Fruit fly (Drosophila melanogaster) whole organism, embryonic: ENCODE measurements around the gene tipE.

Experiments used
- Asciz ChIP-seq: fragments of 200-800 bp; sonication (Bioruptor generic); optimal IDR thresholded peaks from 2 replicates; lab custom pipeline; 2017; ENCODE audit warnings: missing biosample characterization, mild to moderate bottlenecking, missing genetic modification characterization, missing genetic modification reagents
- Atf6 ChIP-seq: fragments of 200-800 bp; sonication (Bioruptor generic); IDR thresholded peaks from 2 replicates; pipeline ENCODE4 v1.3.6; 2022; ENCODE audit warnings: missing biosample characterization, missing genetic modification characterization
- Awh ChIP-seq: fragments of 200-800 bp; sonication (Bioruptor generic); IDR thresholded peaks from 2 replicates; pipeline ENCODE4, ENCODE4 v1.3.6; 2022; ENCODE audit warnings: missing biosample characterization, missing genetic modification characterization
- BtbVII ChIP-seq: fragments of 200-800 bp; sonication (Bioruptor generic); optimal IDR thresholded peaks from 3 replicates; lab custom pipeline; 2017; ENCODE audit warnings: missing biosample characterization, mild to moderate bottlenecking, missing genetic modification characterization
- CG10543 ChIP-seq: fragments of 200-800 bp; sonication (Bioruptor generic); optimal IDR thresholded peaks from 3 replicates; lab custom pipeline; 2017; ENCODE audit warnings: missing biosample characterization, mild to moderate bottlenecking, missing genetic modification characterization, moderate library complexity
- CG13296 ChIP-seq: fragments of 200-800 bp; sonication (Bioruptor generic); optimal IDR thresholded peaks from 3 replicates; lab custom pipeline; 2018; ENCODE audit warnings: missing biosample characterization, mild to moderate bottlenecking, missing genetic modification characterization
- CG15011 ChIP-seq: fragments of 200-800 bp; sonication (Bioruptor generic); optimal IDR thresholded peaks from 3 replicates; lab custom pipeline; 2018; ENCODE audit warnings: missing biosample characterization, mild to moderate bottlenecking, missing genetic modification characterization
- CG18599 ChIP-seq: fragments of 200-800 bp; sonication (Bioruptor generic); optimal IDR thresholded peaks from 3 replicates; lab custom pipeline; 2017; ENCODE audit warnings: missing biosample characterization, missing genetic modification characterization, mild to moderate bottlenecking, moderate library complexity, missing genetic modification reagents
- CG18619 ChIP-seq: fragments of 200-800 bp; sonication (Bioruptor generic); optimal IDR thresholded peaks from 3 replicates; lab custom pipeline; 2017; ENCODE audit warnings: missing biosample characterization, mild to moderate bottlenecking, missing genetic modification characterization
- CG2199 ChIP-seq: fragments of 200-800 bp; sonication (Bioruptor generic); IDR thresholded peaks from 3 replicates; pipeline ENCODE4 v1.3.6; 2022; ENCODE audit warnings: missing biosample characterization, missing genetic modification characterization
- CG2875 ChIP-seq: fragments of 200-800 bp; sonication (Bioruptor generic); optimal IDR thresholded peaks from 2 replicates; lab custom pipeline; 2017; ENCODE audit warnings: missing biosample characterization, mild to moderate bottlenecking, missing genetic modification characterization, missing genetic modification reagents
- CG3065 ChIP-seq: fragments of 200-800 bp; sonication (Bioruptor generic); optimal IDR thresholded peaks from 2 replicates; lab custom pipeline; 2016; ENCODE audit warnings: missing biosample characterization, missing genetic modification characterization
- CG34422 ChIP-seq: fragments of 200-800 bp; sonication (Bioruptor generic); IDR thresholded peaks from 3 replicates; pipeline ENCODE4 v1.3.6; 2022; ENCODE audit warnings: missing biosample characterization, missing genetic modification characterization
- CG5180 ChIP-seq: fragments of 200-800 bp; sonication (Bioruptor generic); optimal IDR thresholded peaks from 3 replicates; lab custom pipeline; 2017; ENCODE audit warnings: missing biosample characterization, missing genetic modification characterization, mild to moderate bottlenecking, moderate library complexity, missing genetic modification reagents
- CG6654 ChIP-seq: fragments of 200-800 bp; sonication (Bioruptor generic); optimal IDR thresholded peaks from 2 replicates; lab custom pipeline; 2017; ENCODE audit warnings: missing biosample characterization, mild to moderate bottlenecking, missing genetic modification characterization
- CG6813 ChIP-seq: fragments of 200-800 bp; sonication (Bioruptor generic); optimal IDR thresholded peaks from 2 replicates; lab custom pipeline; 2017; ENCODE audit warnings: missing biosample characterization, missing genetic modification characterization, mild to moderate bottlenecking, moderate library complexity, missing genetic modification reagents
- CG7839 ChIP-seq: fragments of 200-800 bp; sonication (Bioruptor generic); optimal IDR thresholded peaks from 3 replicates; lab custom pipeline; 2018; ENCODE audit warnings: missing biosample characterization, mild to moderate bottlenecking, missing genetic modification characterization, moderate library complexity
- CG8388 ChIP-seq: fragments of 200-800 bp; sonication (Bioruptor generic); optimal IDR thresholded peaks from 2 replicates; lab custom pipeline; 2019; ENCODE audit warnings: missing biosample characterization, mild to moderate bottlenecking, missing genetic modification characterization, moderate library complexity
- CG9727 ChIP-seq: fragments of 200-800 bp; sonication (Bioruptor generic); optimal IDR thresholded peaks from 3 replicates; lab custom pipeline; 2017; ENCODE audit warnings: missing biosample characterization, mild to moderate bottlenecking, missing genetic modification characterization
- Deaf1 ChIP-seq: fragments of 200-800 bp; optimal IDR thresholded peaks from 3 replicates; lab custom pipeline; 2019; ENCODE audit warnings: missing biosample characterization, mild to moderate bottlenecking, missing genetic modification characterization, moderate library complexity
- Drgx ChIP-seq: fragments of 200-800 bp; sonication (Bioruptor generic); IDR thresholded peaks from 2 replicates; pipeline ENCODE4 v1.3.6; 2022; ENCODE audit warnings: missing biosample characterization, missing genetic modification characterization
- HLHmδ ChIP-seq: fragments of 200-800 bp; sonication (Bioruptor generic); optimal IDR thresholded peaks from 2 replicates; lab custom pipeline; 2018; ENCODE audit warnings: missing biosample characterization, mild to moderate bottlenecking, missing genetic modification characterization, moderate library complexity
- Kr ChIP-seq: fragments of 200-800 bp; sonication (Bioruptor generic); optimal IDR thresholded peaks from 2 replicates; lab custom pipeline; 2017; ENCODE audit warnings: missing biosample characterization, mild to moderate bottlenecking, missing genetic modification characterization
- Neu2 ChIP-seq: fragments of 200-800 bp; sonication (Bioruptor generic); optimal IDR thresholded peaks from 3 replicates; lab custom pipeline; 2016; ENCODE audit warnings: missing biosample characterization, missing genetic modification characterization, borderline replicate concordance
- Pdp1 ChIP-seq, 2 experiments: fragments of 200-800 bp; sonication (Bioruptor generic); optimal IDR thresholded peaks; 3 replicates each; lab custom pipeline; 2016; ENCODE audit warnings: missing biosample characterization in 2 of 2, missing genetic modification characterization in 2 of 2, mild to moderate bottlenecking in 1 of 2, moderate library complexity in 1 of 2
- Six4 ChIP-seq: fragments of 200-800 bp; sonication (Bioruptor generic); optimal IDR thresholded peaks from 2 replicates; lab custom pipeline; 2016; ENCODE audit warnings: missing biosample characterization, missing genetic modification characterization
- Stat92E ChIP-seq, 3 experiments: fragments of >200 bp in 2 of 3; fragments of 200-800 bp in 1 of 3; sonication (Bioruptor generic) in 1 of 3; optimal IDR thresholded peaks; 2 replicates each; lab custom pipeline; 2017 to 2019; ENCODE audit warnings: missing biosample characterization in 3 of 3, missing genetic modification characterization in 3 of 3, mild to moderate bottlenecking in 1 of 3, moderate library complexity in 1 of 3
- bowl ChIP-seq: fragments of 200-800 bp; sonication (Bioruptor generic); IDR thresholded peaks from 2 replicates; pipeline ENCODE4 v1.3.6; 2022; ENCODE audit warnings: missing biosample characterization, missing genetic modification characterization
- ci ChIP-seq: fragments of 200-800 bp; sonication (Bioruptor generic); IDR thresholded peaks from 3 replicates; pipeline ENCODE4 v1.3.6; 2022; ENCODE audit warnings: missing biosample characterization, missing genetic modification characterization
- crol ChIP-seq: fragments of 200-800 bp; sonication (Bioruptor generic); IDR thresholded peaks from 2 replicates; pipeline ENCODE4 v1.3.6; 2022; ENCODE audit warnings: missing biosample characterization, missing genetic modification characterization
- danr ChIP-seq: fragments of 200-800 bp; sonication (Bioruptor generic); IDR thresholded peaks from 2 replicates; pipeline ENCODE4 v1.3.6; 2022; ENCODE audit warnings: missing biosample characterization, missing genetic modification characterization
- dm ChIP-seq: fragments of 200-800 bp; sonication (Bioruptor generic); optimal IDR thresholded peaks from 3 replicates; lab custom pipeline; 2016; ENCODE audit warnings: missing biosample characterization, missing genetic modification characterization
- exex ChIP-seq: fragments of 200-800 bp; sonication (Bioruptor generic); optimal IDR thresholded peaks from 4 replicates; lab custom pipeline; 2018; ENCODE audit warnings: missing biosample characterization, mild to moderate bottlenecking, missing genetic modification characterization, moderate library complexity
- fru ChIP-seq: fragments of >200 bp; optimal IDR thresholded peaks from 2 replicates; lab custom pipeline; 2017
- ftz-f1 ChIP-seq: fragments of 200-800 bp; sonication (Bioruptor generic); optimal IDR thresholded peaks from 2 replicates; lab custom pipeline; 2016; ENCODE audit warnings: missing biosample characterization, missing genetic modification characterization
- gsb ChIP-seq: fragments of 200-800 bp; sonication (Bioruptor generic); IDR thresholded peaks from 2 replicates; pipeline ENCODE4 v1.3.6; 2022; ENCODE audit warnings: missing biosample characterization, missing genetic modification characterization
- jigr1 ChIP-seq: fragments of 200-800 bp; sonication (Bioruptor generic); IDR thresholded peaks from 3 replicates; pipeline ENCODE4 v1.3.6; 2022; ENCODE audit warnings: missing biosample characterization, missing genetic modification characterization
- nerfin-1 ChIP-seq: fragments of 200-800 bp; sonication (Bioruptor generic); optimal IDR thresholded peaks from 3 replicates; lab custom pipeline; 2019; ENCODE audit warnings: missing biosample characterization, mild to moderate bottlenecking, missing genetic modification characterization, moderate library complexity
- pita ChIP-seq: fragments of 200-800 bp; sonication (Bioruptor generic); optimal IDR thresholded peaks from 2 replicates; lab custom pipeline; 2017; ENCODE audit warnings: missing biosample characterization, mild to moderate bottlenecking, missing genetic modification characterization
- prd ChIP-seq, 3 experiments: fragments of >200 bp in 2 of 3; fragments of 200-800 bp in 1 of 3; sonication (Bioruptor generic) in 1 of 3; optimal IDR thresholded peaks in 2 of 3; IDR thresholded peaks in 1 of 3; 2 replicates in 2 of 3; 3 replicates in 1 of 3; pipeline versions ENCODE4 v1.3.6 to Lab custom; 2017 to 2022; ENCODE audit warnings: missing biosample characterization in 1 of 3, missing genetic modification characterization in 1 of 3
- sens-2 ChIP-seq: fragments of 200-800 bp; sonication (Bioruptor generic); IDR thresholded peaks from 2 replicates; pipeline ENCODE4 v1.3.6; 2022; ENCODE audit warnings: missing biosample characterization, missing genetic modification characterization
- seq ChIP-seq: fragments of 200-800 bp; sonication (Bioruptor generic); IDR thresholded peaks from 2 replicates; pipeline ENCODE4 v1.3.6; 2022; ENCODE audit warnings: missing biosample characterization, missing genetic modification characterization
- sr ChIP-seq: fragments of 200-800 bp; sonication (Bioruptor generic); IDR thresholded peaks from 3 replicates; pipeline ENCODE4 v1.3.6; 2022; ENCODE audit warnings: missing biosample characterization, missing genetic modification characterization
- toy ChIP-seq: fragments of 200-800 bp; sonication (Bioruptor generic); IDR thresholded peaks from 2 replicates; pipeline ENCODE4 v1.3.6; 2022; ENCODE audit warnings: missing biosample characterization, missing genetic modification characterization
- twi ChIP-seq: fragments of 200-800 bp; optimal IDR thresholded peaks from 2 replicates; lab custom pipeline; 2019; ENCODE audit warnings: missing biosample characterization, mild to moderate bottlenecking, missing genetic modification characterization, moderate library complexity
- vfl ChIP-seq: fragments of 200-800 bp; sonication (Bioruptor generic); optimal IDR thresholded peaks from 2 replicates; lab custom pipeline; 2016; ENCODE audit warnings: missing biosample characterization, missing genetic modification characterization
- vvl ChIP-seq: fragments of 200-800 bp; sonication (Bioruptor generic); IDR thresholded peaks from 2 replicates; pipeline ENCODE4 v1.3.6; 2022; ENCODE audit warnings: missing biosample characterization, missing genetic modification characterization

tipE gene

DNA sequence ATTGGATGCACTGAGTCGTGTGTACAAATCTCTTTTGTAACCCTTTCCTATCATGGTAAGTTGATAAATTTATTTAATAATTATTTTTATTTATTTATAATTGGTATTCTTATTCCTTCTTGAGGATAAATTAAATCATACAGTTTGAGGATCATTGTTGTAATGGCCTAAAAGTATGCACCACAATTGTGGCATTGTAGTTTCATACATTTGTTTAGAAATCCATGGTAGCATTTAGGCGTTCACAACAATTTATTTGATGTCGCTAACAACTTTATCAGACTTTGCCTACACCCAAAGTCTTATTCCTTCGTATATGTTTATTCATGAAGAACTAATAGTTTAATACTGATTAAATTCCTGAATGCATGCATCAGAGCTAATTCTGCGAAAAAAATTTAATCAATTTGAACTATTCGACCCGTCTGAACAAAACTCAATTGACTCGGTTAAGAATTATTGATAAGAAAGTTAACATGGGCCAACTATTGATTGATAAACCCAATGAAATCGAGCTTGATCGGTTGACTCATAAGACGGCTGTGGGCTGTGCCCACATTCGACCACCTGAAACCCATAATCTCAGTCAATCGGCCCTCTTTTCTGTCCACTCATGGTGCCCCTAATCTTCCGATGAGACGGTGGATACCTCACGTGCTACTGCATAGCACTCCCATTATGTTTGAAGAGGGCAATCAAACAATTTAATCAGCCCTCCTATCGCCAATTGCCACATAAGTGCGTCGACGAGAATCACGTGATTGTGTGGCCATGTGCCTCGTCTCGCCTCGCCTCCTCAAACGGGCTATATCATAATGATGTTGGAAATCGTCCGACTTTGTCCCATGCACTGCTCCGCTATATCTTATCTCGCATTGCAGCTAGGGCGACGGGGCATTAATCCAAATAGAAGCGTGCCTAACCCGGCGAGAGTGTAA, 31.3 kb downstream of the tipE start (continued):
- TF ChIP-seq twi (tag; lab: Kevin White, UChicago), result peak; percentile 17
- TF ChIP-seq vvl (GFP tag; lab: Robert Waterston, UW), result peak; percentile 15; the same call in 1 of the 2 replicates
- TF ChIP-seq CG8388 (GFP tag; lab: Kevin White, UChicago), result no peak
- TF ChIP-seq Six4 (GFP tag; lab: Kevin White, UChicago), result no peak
- no peak for TF ChIP-seq CG13296 (GFP tag; lab: Kevin White, UChicago)
- peak; percentile 16 for TF ChIP-seq Kr (GFP tag; lab: Kevin White, UChicago)
- peak; percentile 30 for TF ChIP-seq CG2875 (GFP tag; lab: Kevin White, UChicago)
- TF ChIP-seq bowl (GFP tag; lab: Robert Waterston, UW), result no peak
- TF ChIP-seq CG5180, result peak; percentile 42
- no peak for TF ChIP-seq Stat92E (GFP tag; optimal IDR thresholded peaks at IDR 0.05; lab: Kevin White, UChicago)
- TF ChIP-seq CG6654 (GFP tag; lab: Kevin White, UChicago), result peak; percentile 96
- peak; percentile 28; the same call in 1 of the 2 replicates for TF ChIP-seq Drgx
- TF ChIP-seq dm (GFP tag; lab: Kevin White, UChicago), result peak; percentile 15
- TF ChIP-seq Awh (GFP tag; lab: Robert Waterston, UW), result peak; percentile 56; the same call in 1 of the 2 replicates
- peak; percentile 22 for TF ChIP-seq BtbVII (GFP tag; lab: Kevin White, UChicago)
- no peak for TF ChIP-seq Neu2 (GFP tag; lab: Kevin White, UChicago)
- peak; percentile 68; the same call in 1 of the 3 replicates for TF ChIP-seq CG2199 (GFP tag; lab: Robert Waterston, UW)
- no peak for TF ChIP-seq jigr1 (GFP tag; lab: Robert Waterston, UW)
- 0 out of 2 replicates have a peak, but pooled peaks have one; percentile 17 for TF ChIP-seq toy (GFP tag; lab: Robert Waterston, UW)
- TF ChIP-seq danr (GFP tag; lab: Robert Waterston, UW), result no peak
- no peak for TF ChIP-seq nerfin-1
- peak; percentile 10 for TF ChIP-seq ftz-f1
- peak; percentile 60 for TF ChIP-seq crol (GFP tag; lab: Robert Waterston, UW)
- 0 out of 2 replicates have a peak, but pooled peaks have one; percentile 11 for TF ChIP-seq sens-2
- TF ChIP-seq seq (GFP tag; lab: Robert Waterston, UW), result no peak
- no peak for TF ChIP-seq prd (optimal IDR thresholded peaks at IDR 0.05; lab: Kevin White, UChicago)
- TF ChIP-seq prd (GFP tag; IDR thresholded peaks at IDR 0.05; lab: Robert Waterston, UW), result no peak
- peak; percentile 34 for TF ChIP-seq CG9727
- TF ChIP-seq vfl (GFP tag; lab: Kevin White, UChicago), result no peak
- peak in 1 of 2 experiments; percentile 35 for TF ChIP-seq Pdp1 (GFP tag; optimal IDR thresholded peaks at IDR 0.05; lab: Kevin White, UChicago)
- peak; percentile 23 for TF ChIP-seq Asciz (GFP tag; lab: Kevin White, UChicago)
- no peak for TF ChIP-seq CG3065 (GFP tag; lab: Kevin White, UChicago)
- TF ChIP-seq CG6813, result peak; percentile 22
- TF ChIP-seq CG18619, result no peak
- TF ChIP-seq CG18599 (GFP tag; lab: Kevin White, UChicago), result peak; percentile 24
- TF ChIP-seq HLHmδ, result peak; percentile 18
- peak; percentile 99 for TF ChIP-seq exex (tag; lab: Kevin White, UChicago)
- no peak for TF ChIP-seq Atf6 (GFP tag; lab: Robert Waterston, UW)
- peak; percentile 37; the same call in 1 of the 3 replicates for TF ChIP-seq ci (GFP tag; lab: Robert Waterston, UW)
- no peak for TF ChIP-seq fru (lab: Kevin White, UChicago)
- TF ChIP-seq Deaf1, result peak; percentile 7
- TF ChIP-seq gsb (GFP tag; lab: Robert Waterston, UW), result no peak
- TF ChIP-seq CG34422 (GFP tag; lab: Robert Waterston, UW), result no peak
- no peak for TF ChIP-seq CG15011 (GFP tag; lab: Kevin White, UChicago)
- TF ChIP-seq CG10543, result peak; percentile 70
- TF ChIP-seq sr, result no peak
- no peak for TF ChIP-seq pita (GFP tag; lab: Kevin White, UChicago)
- TF ChIP-seq CG7839, result no peak
